Fruit fly (Drosophila melanogaster) whole organism, embryonic: ENCODE measurements around the gene CG45045.

Experiments
- Ada2b ChIP-seq: fragments of 200-800 bp; sonication (Bioruptor generic); IDR thresholded peaks from 2 replicates; pipeline ENCODE4 v1.3.6; 2022; ENCODE audit warnings: missing biosample characterization, missing genetic modification characterization
- Antp ChIP-seq: fragments of 200-800 bp; sonication (Bioruptor generic); optimal IDR thresholded peaks from 3 replicates; lab custom pipeline; 2016; ENCODE audit warnings: missing biosample characterization, missing genetic modification characterization
- BEAF-32 ChIP-seq: fragments of 200-800 bp; sonication (Bioruptor generic); optimal IDR thresholded peaks from 3 replicates; lab custom pipeline; 2017; ENCODE audit warnings: missing biosample characterization, missing genetic modification characterization, mild to moderate bottlenecking, moderate library complexity, missing genetic modification reagents
- C15 ChIP-seq: fragments of 200-800 bp; sonication (Bioruptor generic); IDR thresholded peaks from 3 replicates; pipeline ENCODE4 v1.3.6; 2022; ENCODE audit warnings: missing biosample characterization, missing genetic modification characterization
- CG12744 ChIP-seq: fragments of 200-800 bp; sonication (Bioruptor generic); optimal IDR thresholded peaks from 2 replicates; lab custom pipeline; 2016; ENCODE audit warnings: missing biosample characterization, missing genetic modification characterization
- CG13894 ChIP-seq: fragments of 200-800 bp; sonication (Bioruptor generic); optimal IDR thresholded peaks from 3 replicates; lab custom pipeline; 2018; ENCODE audit warnings: missing biosample characterization, mild to moderate bottlenecking, missing genetic modification characterization, moderate library complexity
- CG14710 ChIP-seq: fragments of 200-800 bp; sonication (Bioruptor generic); optimal IDR thresholded peaks from 3 replicates; lab custom pipeline; 2019; ENCODE audit warnings: missing biosample characterization, mild to moderate bottlenecking, missing genetic modification characterization, moderate library complexity
- CG15514 ChIP-seq: fragments of 200-800 bp; sonication (Bioruptor generic); optimal IDR thresholded peaks from 3 replicates; lab custom pipeline; 2017; ENCODE audit warnings: missing biosample characterization, missing genetic modification characterization, mild to moderate bottlenecking, moderate library complexity, missing genetic modification reagents
- CG15696 ChIP-seq: fragments of 200-800 bp; sonication (Bioruptor generic); optimal IDR thresholded peaks from 2 replicates; lab custom pipeline; 2019; ENCODE audit warnings: missing biosample characterization, mild to moderate bottlenecking, missing genetic modification characterization, moderate library complexity
- CG1602 ChIP-seq: fragments of 200-800 bp; sonication (Bioruptor generic); optimal IDR thresholded peaks from 3 replicates; lab custom pipeline; 2016; ENCODE audit warnings: missing biosample characterization, missing genetic modification characterization
- CG2120 ChIP-seq: fragments of 200-800 bp; sonication (Bioruptor generic); optimal IDR thresholded peaks from 3 replicates; lab custom pipeline; 2016; ENCODE audit warnings: missing biosample characterization, missing genetic modification characterization
- CG2889 ChIP-seq: fragments of 200-800 bp; sonication (Bioruptor generic); IDR thresholded peaks from 3 replicates; pipeline ENCODE4 v1.3.6; 2022; ENCODE audit warnings: missing biosample characterization, missing genetic modification characterization
- CG3065 ChIP-seq: fragments of 200-800 bp; sonication (Bioruptor generic); optimal IDR thresholded peaks from 2 replicates; lab custom pipeline; 2016; ENCODE audit warnings: missing biosample characterization, missing genetic modification characterization
- CG32772 ChIP-seq: fragments of 200-800 bp; sonication (Bioruptor generic); IDR thresholded peaks from 2 replicates; pipeline ENCODE4 v1.3.6; 2022; ENCODE audit warnings: missing biosample characterization, missing genetic modification characterization
- CG34422 ChIP-seq: fragments of 200-800 bp; sonication (Bioruptor generic); IDR thresholded peaks from 3 replicates; pipeline ENCODE4 v1.3.6; 2022; ENCODE audit warnings: missing biosample characterization, missing genetic modification characterization
- CG7928 ChIP-seq: fragments of 200-800 bp; sonication (Bioruptor generic); optimal IDR thresholded peaks from 2 replicates; lab custom pipeline; 2017; ENCODE audit warnings: missing biosample characterization, mild to moderate bottlenecking, missing genetic modification characterization
- CG8359 ChIP-seq: fragments of 200-800 bp; sonication (Bioruptor generic); optimal IDR thresholded peaks from 2 replicates; lab custom pipeline; 2017; ENCODE audit warnings: missing biosample characterization, mild to moderate bottlenecking, missing genetic modification characterization, borderline replicate concordance
- CG8388 ChIP-seq: fragments of 200-800 bp; sonication (Bioruptor generic); optimal IDR thresholded peaks from 2 replicates; lab custom pipeline; 2019; ENCODE audit warnings: missing biosample characterization, mild to moderate bottlenecking, missing genetic modification characterization, moderate library complexity
- CG8478 ChIP-seq: fragments of >200 bp; optimal IDR thresholded peaks from 2 replicates; lab custom pipeline; 2018
- CG9876 ChIP-seq: fragments of 200-800 bp; sonication (Bioruptor generic); optimal IDR thresholded peaks from 2 replicates; lab custom pipeline; 2016; ENCODE audit warnings: missing biosample characterization, missing genetic modification characterization
- D19B ChIP-seq: fragments of 200-800 bp; sonication (Bioruptor generic); optimal IDR thresholded peaks from 2 replicates; lab custom pipeline; 2017; ENCODE audit warnings: missing biosample characterization, mild to moderate bottlenecking, missing genetic modification characterization
- Fer3 ChIP-seq: fragments of 200-800 bp; sonication (Bioruptor generic); optimal IDR thresholded peaks from 2 replicates; lab custom pipeline; 2018; ENCODE audit warnings: missing biosample characterization, mild to moderate bottlenecking, missing genetic modification characterization, moderate library complexity
- HLH54F ChIP-seq: fragments of 200-800 bp; sonication (Bioruptor generic); optimal IDR thresholded peaks from 3 replicates; lab custom pipeline; 2016; ENCODE audit warnings: missing biosample characterization, missing genetic modification characterization
- Hand ChIP-seq: fragments of 200-800 bp; sonication (Bioruptor generic); optimal IDR thresholded peaks from 2 replicates; lab custom pipeline; 2017; ENCODE audit warnings: mild to moderate bottlenecking, missing biosample characterization, missing genetic modification reagents, missing genetic modification characterization
- Hey ChIP-seq: fragments of 200-800 bp; sonication (Bioruptor generic); optimal IDR thresholded peaks from 3 replicates; lab custom pipeline; 2018; ENCODE audit warnings: missing biosample characterization, mild to moderate bottlenecking, missing genetic modification characterization
- Mrtf ChIP-seq: fragments of 200-800 bp; sonication (Bioruptor generic); IDR thresholded peaks from 3 replicates; pipeline ENCODE4 v1.3.6; 2022; ENCODE audit warnings: missing biosample characterization, missing genetic modification characterization
- NC2β ChIP-seq: fragments of 200-800 bp; sonication (Bioruptor generic); optimal IDR thresholded peaks from 2 replicates; lab custom pipeline; 2016; ENCODE audit warnings: missing biosample characterization, missing genetic modification characterization
- NfI ChIP-seq: fragments of 200-800 bp; sonication (Bioruptor generic); optimal IDR thresholded peaks from 3 replicates; lab custom pipeline; 2018; ENCODE audit warnings: missing biosample characterization, mild to moderate bottlenecking, missing genetic modification characterization, moderate library complexity
- Sin3A ChIP-seq: fragments of >200 bp; optimal IDR thresholded peaks from 2 replicates; lab custom pipeline; 2018
- Xrp1 ChIP-seq: fragments of 200-800 bp; sonication (Bioruptor generic); IDR thresholded peaks from 2 replicates; pipeline ENCODE4 v1.3.6; 2022; ENCODE audit warnings: missing biosample characterization, missing genetic modification characterization
- ato ChIP-seq: fragments of 200-800 bp; sonication (Bioruptor generic); IDR thresholded peaks from 2 replicates; pipeline ENCODE4 v1.3.6; 2022; ENCODE audit warnings: missing biosample characterization, missing genetic modification characterization; ENCODE audit not compliant: partially characterized antibody
- az2 ChIP-seq: fragments of 200-800 bp; sonication (Bioruptor generic); optimal IDR thresholded peaks from 3 replicates; lab custom pipeline; 2016; ENCODE audit warnings: missing biosample characterization, missing genetic modification characterization
- cato ChIP-seq: fragments of 200-800 bp; sonication (Bioruptor generic); optimal IDR thresholded peaks from 2 replicates; lab custom pipeline; 2016; ENCODE audit warnings: missing biosample characterization, missing genetic modification characterization, borderline replicate concordance
- caup ChIP-seq: fragments of 200-800 bp; sonication (Bioruptor generic); optimal IDR thresholded peaks from 3 replicates; lab custom pipeline; 2017; ENCODE audit warnings: missing biosample characterization, mild to moderate bottlenecking, missing genetic modification characterization, moderate library complexity; ENCODE audit not compliant: severe bottlenecking
- chm ChIP-seq: fragments of 200-800 bp; sonication (Bioruptor generic); IDR thresholded peaks from 2 replicates; pipeline ENCODE4 v1.3.6; 2022; ENCODE audit warnings: missing biosample characterization, missing genetic modification characterization
- chn ChIP-seq: fragments of 200-800 bp; sonication (Bioruptor generic); optimal IDR thresholded peaks from 2 replicates; lab custom pipeline; 2016; ENCODE audit warnings: missing biosample characterization, missing genetic modification characterization
- crol ChIP-seq: fragments of 200-800 bp; sonication (Bioruptor generic); IDR thresholded peaks from 2 replicates; pipeline ENCODE4 v1.3.6; 2022; ENCODE audit warnings: missing biosample characterization, missing genetic modification characterization
- disco-r ChIP-seq: fragments of 200-800 bp; sonication (Bioruptor generic); optimal IDR thresholded peaks from 2 replicates; lab custom pipeline; 2016; ENCODE audit warnings: missing biosample characterization, missing genetic modification characterization
- emc ChIP-seq: fragments of 200-800 bp; sonication (Bioruptor generic); optimal IDR thresholded peaks from 2 replicates; lab custom pipeline; 2016; ENCODE audit warnings: missing biosample characterization, missing genetic modification characterization
- ems ChIP-seq: fragments of 200-800 bp; sonication (Bioruptor generic); optimal IDR thresholded peaks from 3 replicates; lab custom pipeline; 2016; ENCODE audit warnings: missing biosample characterization, missing genetic modification characterization
- gcm ChIP-seq: fragments of 200-800 bp; sonication (Bioruptor generic); optimal IDR thresholded peaks from 2 replicates; lab custom pipeline; 2019; ENCODE audit warnings: missing biosample characterization, mild to moderate bottlenecking, missing genetic modification characterization, moderate library complexity
- hb ChIP-seq: fragments of 200-800 bp; sonication (Bioruptor generic); IDR thresholded peaks from 3 replicates; pipeline ENCODE4 v1.3.6; 2022; ENCODE audit warnings: missing biosample characterization, missing genetic modification characterization; ENCODE audit not compliant: partially characterized antibody
- jumu ChIP-seq: fragments of 200-800 bp; sonication (Bioruptor generic); optimal IDR thresholded peaks from 3 replicates; lab custom pipeline; 2016; ENCODE audit warnings: missing biosample characterization, missing genetic modification characterization
- knrl ChIP-seq: fragments of 200-800 bp; sonication (Bioruptor generic); IDR thresholded peaks from 3 replicates; pipeline ENCODE4 v1.3.6; 2022; ENCODE audit warnings: missing biosample characterization, missing genetic modification characterization; ENCODE audit not compliant: partially characterized antibody
- lmd ChIP-seq: fragments of 200-800 bp; sonication (Bioruptor generic); IDR thresholded peaks from 2 replicates; pipeline ENCODE4 v1.3.6; 2022; ENCODE audit warnings: missing biosample characterization, missing genetic modification characterization
- nerfin-1 ChIP-seq: fragments of 200-800 bp; sonication (Bioruptor generic); optimal IDR thresholded peaks from 3 replicates; lab custom pipeline; 2019; ENCODE audit warnings: missing biosample characterization, mild to moderate bottlenecking, missing genetic modification characterization, moderate library complexity
- p53 ChIP-seq: fragments of 200-800 bp; sonication (Bioruptor generic); optimal IDR thresholded peaks from 2 replicates; lab custom pipeline; 2016; ENCODE audit warnings: missing biosample characterization, missing genetic modification characterization
- pita ChIP-seq: fragments of 200-800 bp; sonication (Bioruptor generic); optimal IDR thresholded peaks from 2 replicates; lab custom pipeline; 2017; ENCODE audit warnings: missing biosample characterization, mild to moderate bottlenecking, missing genetic modification characterization
- tin ChIP-seq: fragments of 200-800 bp; sonication (Bioruptor generic); optimal IDR thresholded peaks from 3 replicates; lab custom pipeline; 2016; ENCODE audit warnings: missing biosample characterization, missing genetic modification characterization
- z ChIP-seq: fragments of 200-800 bp; sonication (Bioruptor generic); IDR thresholded peaks from 3 replicates; pipeline ENCODE4 v1.3.6; 2022; ENCODE audit warnings: missing biosample characterization, missing genetic modification characterization
- zfh2 ChIP-seq: fragments of 200-800 bp; sonication (Bioruptor generic); optimal IDR thresholded peaks from 2 replicates; lab custom pipeline; 2016; ENCODE audit warnings: missing biosample characterization, missing genetic modification characterization

CG45045 gene

dm6 chr3R:17670202-17670856 is 3.0 kb downstream of the CG45045 start (continued):
- no peak for TF ChIP-seq CG8359 (GFP tag; lab: Kevin White, UChicago)
- TF ChIP-seq p53 (GFP tag; lab: Kevin White, UChicago) = no peak
- peak; percentile 17 for TF ChIP-seq CG2120 (GFP tag; lab: Kevin White, UChicago)
- TF ChIP-seq CG7928 (GFP tag; lab: Kevin White, UChicago) = no peak
- no peak for TF ChIP-seq CG15514 (GFP tag; lab: Kevin White, UChicago)
- TF ChIP-seq CG1602 (GFP tag; lab: Kevin White, UChicago) = no peak
- TF ChIP-seq nerfin-1 (tag; lab: Kevin White, UChicago) = peak; percentile 16
- no peak for TF ChIP-seq hb (GFP tag; lab: Robert Waterston, UW)
- TF ChIP-seq C15 (GFP tag; lab: Robert Waterston, UW) = no peak
- TF ChIP-seq knrl (GFP tag; lab: Robert Waterston, UW) = no peak
- no peak for TF ChIP-seq z
- no peak for TF ChIP-seq CG8478 (lab: Kevin White, UChicago)
- TF ChIP-seq CG14710 (tag; lab: Kevin White, UChicago) = no peak
- no peak for TF ChIP-seq NfI (GFP tag; lab: Kevin White, UChicago)
- no peak for TF ChIP-seq Hey (tag; lab: Kevin White, UChicago)
- no peak for TF ChIP-seq chn (GFP tag; lab: Kevin White, UChicago)
- TF ChIP-seq Mrtf = no peak
- no peak for TF ChIP-seq HLH54F (GFP tag; lab: Kevin White, UChicago)
- TF ChIP-seq Sin3A (lab: Kevin White, UChicago) = peak; percentile 36
- TF ChIP-seq ems (GFP tag; lab: Kevin White, UChicago) = no peak
- TF ChIP-seq Antp (GFP tag; lab: Kevin White, UChicago) = no peak
- no peak for TF ChIP-seq ato
- peak; percentile 2 for TF ChIP-seq NC2β (GFP tag; lab: Kevin White, UChicago)
- no peak for TF ChIP-seq CG15696 (tag; lab: Kevin White, UChicago)
- no peak for TF ChIP-seq Hand (GFP tag; lab: Kevin White, UChicago)
- TF ChIP-seq emc = no peak
- TF ChIP-seq CG9876 (GFP tag; lab: Kevin White, UChicago) = no peak
- TF ChIP-seq Fer3 (tag; lab: Kevin White, UChicago) = no peak
- no peak for TF ChIP-seq Ada2b
- TF ChIP-seq chm (GFP tag; lab: Robert Waterston, UW) = 0 out of 2 replicates have a peak, but pooled peaks have one; percentile 17
- no peak for TF ChIP-seq lmd (GFP tag; lab: Robert Waterston, UW)
- peak; percentile 41; the same call in 1 of the 2 replicates for TF ChIP-seq crol (GFP tag; lab: Robert Waterston, UW)
- peak; percentile 6; the same call in 1 of the 2 replicates for TF ChIP-seq Xrp1
- TF ChIP-seq D19B (GFP tag; lab: Kevin White, UChicago) = no peak
- TF ChIP-seq cato (GFP tag; lab: Kevin White, UChicago) = no peak
- no peak for TF ChIP-seq CG2889 (GFP tag; lab: Robert Waterston, UW)
- TF ChIP-seq zfh2 (GFP tag; lab: Kevin White, UChicago) = no peak
- TF ChIP-seq az2 (GFP tag; lab: Kevin White, UChicago) = no peak
- no peak for TF ChIP-seq CG8388
- peak; percentile 79; the same call in 1 of the 3 replicates for TF ChIP-seq CG34422 (GFP tag; lab: Robert Waterston, UW)
- TF ChIP-seq caup = no peak
- no peak for TF ChIP-seq CG32772
- TF ChIP-seq disco-r (GFP tag; lab: Kevin White, UChicago) = no peak
- peak; percentile 52 for TF ChIP-seq gcm (GFP tag; lab: Kevin White, UChicago)
- TF ChIP-seq pita (GFP tag; lab: Kevin White, UChicago) = no peak
- TF ChIP-seq CG13894 = no peak
- no peak for TF ChIP-seq BEAF-32 (GFP tag; lab: Kevin White, UChicago)
- TF ChIP-seq jumu (GFP tag; lab: Kevin White, UChicago) = no peak
- no peak for TF ChIP-seq CG12744
- no peak for TF ChIP-seq tin (GFP tag; lab: Kevin White, UChicago)
- no peak for TF ChIP-seq CG3065 (GFP tag; lab: Kevin White, UChicago)
